Worm (Caenorhabditis elegans) whole organism, early embryonic: Measurements from ENCODE around the gene M163.9.

Experiments
- ama-1 ChIP-seq: fragments of 150-350 bp; optimal IDR thresholded peaks from 2 replicates; lab custom pipeline; 2014
- ets-7 ChIP-seq: sonication (generic microtip); optimal IDR thresholded peaks from 2 replicates; lab custom pipeline; 2016; ENCODE audit warnings: missing genotype, missing genetic modification characterization, missing compliant biosample characterization
- hmbx-1 ChIP-seq: sonication (generic microtip); optimal IDR thresholded peaks from 2 replicates; lab custom pipeline; 2016; ENCODE audit warnings: mild to moderate bottlenecking, missing genetic modification characterization, missing compliant biosample characterization
- hmg-4 ChIP-seq: fragments of 200-800 bp; sonication (Bioruptor generic); optimal IDR thresholded peaks from 2 replicates; lab custom pipeline; 2018; ENCODE audit warnings: mild to moderate bottlenecking, missing genetic modification characterization, missing compliant biosample characterization
- hnd-1 ChIP-seq: sonication (generic microtip); optimal IDR thresholded peaks from 2 replicates; lab custom pipeline; 2016; ENCODE audit warnings: missing genetic modification characterization, missing compliant biosample characterization

ce11 chrX:14502116-14502587 is 32.8 kb downstream of the M163.9 start:
- no peak for TF ChIP-seq hmbx-1
- no peak for TF ChIP-seq hmg-4 (GFP tag; lab: Kevin White, UChicago)
- TF ChIP-seq hnd-1 (tag; lab: Kevin White, UChicago), result no peak
- TF ChIP-seq ets-7 (tag; lab: Kevin White, UChicago), result no peak
- TF ChIP-seq ama-1 (lab: Kevin White, UChicago), result no peak
